Worm (Caenorhabditis elegans): ENCODE data around the gene srab-16.

DNA sequence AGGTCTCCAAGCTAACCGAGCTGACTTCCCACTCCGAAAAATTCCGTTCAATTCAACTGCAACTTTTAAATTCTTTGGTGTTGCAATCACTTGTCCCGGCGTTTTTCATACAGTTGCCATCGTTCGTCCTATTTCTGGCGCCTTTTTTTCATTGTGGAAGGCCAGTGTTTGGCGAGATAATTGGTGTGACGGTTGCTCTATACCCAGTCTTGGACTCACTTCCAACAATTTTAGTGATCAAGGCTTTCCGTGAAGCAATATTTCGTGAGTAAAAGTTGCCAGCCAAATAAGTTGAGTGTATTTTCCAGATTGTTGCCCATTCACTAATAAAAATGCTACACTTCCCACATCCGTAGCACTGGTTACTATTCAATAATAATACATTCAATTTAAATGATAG, 10.3 kb upstream of the srab-16 start:
- TF ChIP-seq ama-1 (optimal IDR thresholded peaks at IDR 0.05) (no peak), hmg-4 (GFP tag; optimal IDR thresholded peaks at IDR 0.05) (no peak), ceh-36 (tag; optimal IDR thresholded peaks at IDR 0.05) (no peak), tra-4 (tag; optimal IDR thresholded peaks at IDR 0.05) (no peak), pes-1 (GFP tag; IDR thresholded peaks at IDR 0.05) (no peak), tbx-11 (GFP tag; IDR thresholded peaks at IDR 0.05) (no peak), F13C5.2 (tag; optimal IDR thresholded peaks at IDR 0.05) (no peak)

Measured in whole organism, early embryonic.